Fruit fly (Drosophila melanogaster): ENCODE data around the gene CG7246.

DNA sequence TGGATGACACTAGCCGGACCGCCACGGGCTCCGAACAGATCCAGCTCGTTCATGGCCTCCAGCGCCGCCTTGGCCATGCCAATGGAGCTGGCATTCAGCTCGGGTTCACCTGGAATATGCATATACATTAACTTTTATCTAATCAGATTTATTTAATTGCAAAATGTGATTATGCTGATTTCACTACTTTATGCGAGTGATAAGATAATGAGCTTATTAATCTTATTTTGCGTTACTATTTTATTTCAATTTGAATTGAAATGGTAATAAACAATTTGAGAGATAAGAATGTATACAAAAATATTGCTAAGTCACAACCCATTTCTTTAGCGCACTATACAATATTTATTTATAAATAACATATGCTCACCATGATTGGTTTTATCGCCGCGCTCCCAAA, 21.3 kb upstream of the CG7246 start:
- TF ChIP-seq Hr78 (GFP tag; optimal IDR thresholded peaks at IDR 0.05) (no peak), bigmax (GFP tag; optimal IDR thresholded peaks at IDR 0.05) (no peak), chinmo (GFP tag; IDR thresholded peaks at IDR 0.05; ENCODE audit: partially characterized antibody) (no peak), gsb-n (tag; optimal IDR thresholded peaks at IDR 0.05) (no peak), CG7786 (GFP tag; optimal IDR thresholded peaks at IDR 0.05) (no peak)
